Fruit fly (Drosophila melanogaster) whole organism, prepupa: ENCODE results near the gene unc-119.

ENCODE experiments used
- Blimp-1 ChIP-seq: fragments of 200-800 bp; sonication (Bioruptor generic); optimal IDR thresholded peaks from 3 replicates; lab custom pipeline; 2017; ENCODE audit warnings: missing biosample characterization, missing genetic modification characterization, mild to moderate bottlenecking, moderate library complexity, missing genetic modification reagents
- CG10669 ChIP-seq: fragments of 200-800 bp; sonication (Bioruptor generic); optimal IDR thresholded peaks from 3 replicates; lab custom pipeline; 2018; ENCODE audit warnings: missing biosample characterization, mild to moderate bottlenecking, missing genetic modification characterization, moderate library complexity
- CG11294 ChIP-seq: fragments of 200-800 bp; sonication (Bioruptor generic); IDR thresholded peaks from 2 replicates; pipeline ENCODE4 v1.3.6; 2022; ENCODE audit warnings: missing biosample characterization, missing genetic modification characterization
- CG11902 ChIP-seq: fragments of 200-800 bp; sonication (Bioruptor generic); optimal IDR thresholded peaks from 3 replicates; lab custom pipeline; 2016; ENCODE audit warnings: missing biosample characterization, missing genetic modification characterization
- CG15336 ChIP-seq: fragments of 200-800 bp; sonication (Bioruptor generic); IDR thresholded peaks from 2 replicates; pipeline ENCODE4 v1.3.6; 2022; ENCODE audit warnings: missing biosample characterization, missing genetic modification characterization
- CG3032 ChIP-seq: fragments of 200-800 bp; optimal IDR thresholded peaks from 2 replicates; lab custom pipeline; 2019; ENCODE audit warnings: missing biosample characterization, mild to moderate bottlenecking, missing genetic modification characterization, moderate library complexity
- CG31627 ChIP-seq: fragments of 200-800 bp; sonication (Bioruptor generic); optimal IDR thresholded peaks from 3 replicates; lab custom pipeline; 2016; ENCODE audit warnings: missing biosample characterization, missing genetic modification characterization
- CG34406 ChIP-seq: fragments of 200-800 bp; sonication (Bioruptor generic); optimal IDR thresholded peaks from 3 replicates; lab custom pipeline; 2016; ENCODE audit warnings: missing biosample characterization, missing genetic modification characterization
- CG4318 ChIP-seq: fragments of 200-800 bp; sonication (Bioruptor generic); optimal IDR thresholded peaks from 3 replicates; lab custom pipeline; 2017; ENCODE audit warnings: missing biosample characterization, mild to moderate bottlenecking, missing genetic modification characterization
- CG6163 ChIP-seq: fragments of 200-800 bp; sonication (Bioruptor generic); IDR thresholded peaks from 3 replicates; pipeline ENCODE4 v1.3.6; 2022; ENCODE audit warnings: missing biosample characterization, missing genetic modification characterization
- CG6792 ChIP-seq: fragments of 200-800 bp; sonication (Bioruptor generic); optimal IDR thresholded peaks from 3 replicates; lab custom pipeline; 2016; ENCODE audit warnings: missing biosample characterization, missing genetic modification characterization
- CG6808 ChIP-seq: fragments of 200-800 bp; sonication (Bioruptor generic); optimal IDR thresholded peaks from 3 replicates; lab custom pipeline; 2017; ENCODE audit warnings: missing biosample characterization, missing genetic modification characterization, mild to moderate bottlenecking, moderate library complexity, missing genetic modification reagents
- CG6854 ChIP-seq: fragments of 200-800 bp; sonication (Bioruptor generic); optimal IDR thresholded peaks from 2 replicates; lab custom pipeline; 2017; ENCODE audit warnings: missing biosample characterization, mild to moderate bottlenecking, missing genetic modification characterization
- CG7368 ChIP-seq: fragments of 200-800 bp; sonication (Bioruptor generic); optimal IDR thresholded peaks from 3 replicates; lab custom pipeline; 2016; ENCODE audit warnings: missing biosample characterization, missing genetic modification characterization
- CG8119 ChIP-seq: fragments of 200-800 bp; sonication (Bioruptor generic); IDR thresholded peaks from 3 replicates; pipeline ENCODE4 v1.3.6; 2022; ENCODE audit warnings: missing biosample characterization, missing genetic modification characterization
- CG8319 ChIP-seq: fragments of 200-800 bp; sonication (Bioruptor generic); optimal IDR thresholded peaks from 3 replicates; lab custom pipeline; 2016; ENCODE audit warnings: missing biosample characterization, missing genetic modification characterization
- CG9139 ChIP-seq: fragments of 200-800 bp; sonication (Bioruptor generic); optimal IDR thresholded peaks from 3 replicates; lab custom pipeline; 2017; ENCODE audit warnings: missing biosample characterization, mild to moderate bottlenecking, missing genetic modification characterization
- Eip75B ChIP-seq: fragments of 200-800 bp; sonication (Bioruptor generic); optimal IDR thresholded peaks from 3 replicates; lab custom pipeline; 2016; ENCODE audit warnings: missing biosample characterization, missing genetic modification characterization
- Eip78C ChIP-seq: fragments of 200-800 bp; sonication (Bioruptor generic); peaks from one replicate; lab custom pipeline; 2016; ENCODE audit warnings: missing biosample characterization, missing genetic modification characterization
- Ets21C ChIP-seq: fragments of 200-800 bp; sonication (Bioruptor generic); optimal IDR thresholded peaks from 3 replicates; lab custom pipeline; 2016; ENCODE audit warnings: missing biosample characterization, missing genetic modification characterization
- Ets96B ChIP-seq: fragments of 200-800 bp; optimal IDR thresholded peaks from 2 replicates; lab custom pipeline; 2019; ENCODE audit warnings: missing biosample characterization, mild to moderate bottlenecking, missing genetic modification characterization, moderate library complexity
- Gug ChIP-seq: fragments of 200-800 bp; sonication (Bioruptor generic); IDR thresholded peaks from 2 replicates; pipeline ENCODE4 v1.3.6; 2022; ENCODE audit warnings: missing biosample characterization, missing genetic modification characterization
- Hr38 ChIP-seq: sonication (Bioruptor generic); optimal IDR thresholded peaks from 2 replicates; lab custom pipeline; 2016; ENCODE audit warnings: missing biosample characterization, missing genetic modification characterization
- Hr39 ChIP-seq: fragments of 200-800 bp; sonication (Bioruptor generic); optimal IDR thresholded peaks from 2 replicates; lab custom pipeline; 2016; ENCODE audit warnings: missing biosample characterization, missing genetic modification characterization
- Hr4 ChIP-seq: fragments of 200-800 bp; sonication (Bioruptor generic); optimal IDR thresholded peaks from 3 replicates; lab custom pipeline; 2016; ENCODE audit warnings: missing biosample characterization, missing genetic modification characterization
- Lpt ChIP-seq: fragments of 200-800 bp; sonication (Bioruptor generic); optimal IDR thresholded peaks from 3 replicates; lab custom pipeline; 2016; ENCODE audit warnings: missing biosample characterization, missing genetic modification characterization
- Met ChIP-seq: fragments of 200-800 bp; sonication (Bioruptor generic); optimal IDR thresholded peaks from 3 replicates; lab custom pipeline; 2016; ENCODE audit warnings: missing biosample characterization, missing genetic modification characterization
- OdsH ChIP-seq: fragments of 200-800 bp; sonication (Bioruptor generic); optimal IDR thresholded peaks from 3 replicates; lab custom pipeline; 2016; ENCODE audit warnings: missing biosample characterization, missing genetic modification characterization
- Sox102F ChIP-seq: fragments of 200-800 bp; sonication (Bioruptor generic); optimal IDR thresholded peaks from 2 replicates; lab custom pipeline; 2016; ENCODE audit warnings: missing biosample characterization, mild to moderate bottlenecking, missing genetic modification characterization
- Sox14 ChIP-seq: fragments of 200-800 bp; sonication (Bioruptor generic); optimal IDR thresholded peaks from 3 replicates; lab custom pipeline; 2016; ENCODE audit warnings: missing biosample characterization, missing genetic modification characterization
- Sox15 ChIP-seq: fragments of 200-800 bp; sonication (Bioruptor generic); optimal IDR thresholded peaks from 3 replicates; lab custom pipeline; 2016; ENCODE audit warnings: missing biosample characterization, missing genetic modification characterization
- achi ChIP-seq: fragments of 200-800 bp; sonication (Bioruptor generic); optimal IDR thresholded peaks from 3 replicates; lab custom pipeline; 2016; ENCODE audit warnings: missing biosample characterization, missing genetic modification characterization
- acj6 ChIP-seq: fragments of 200-800 bp; sonication (Bioruptor generic); optimal IDR thresholded peaks from 3 replicates; lab custom pipeline; 2016; ENCODE audit warnings: missing biosample characterization, missing genetic modification characterization
- cyc ChIP-seq: fragments of 200-800 bp; sonication (Bioruptor generic); optimal IDR thresholded peaks from 3 replicates; lab custom pipeline; 2016; ENCODE audit warnings: missing biosample characterization, missing genetic modification characterization
- dac ChIP-seq: fragments of 200-800 bp; sonication (Bioruptor generic); optimal IDR thresholded peaks from 2 replicates; lab custom pipeline; 2017; ENCODE audit warnings: missing biosample characterization, mild to moderate bottlenecking, missing genetic modification characterization
- dsx ChIP-seq: fragments of 200-800 bp; optimal IDR thresholded peaks from 3 replicates; lab custom pipeline; 2019; ENCODE audit warnings: missing biosample characterization, mild to moderate bottlenecking, missing genetic modification characterization, moderate library complexity; ENCODE audit not compliant: poor library complexity, severe bottlenecking
- eg ChIP-seq: fragments of 200-800 bp; sonication (Bioruptor generic); IDR thresholded peaks from 3 replicates; pipeline ENCODE4 v1.3.6; 2022; ENCODE audit warnings: missing biosample characterization, missing genetic modification characterization
- fd59A ChIP-seq: fragments of 200-800 bp; sonication (Bioruptor generic); optimal IDR thresholded peaks from 2 replicates; lab custom pipeline; 2017; ENCODE audit warnings: missing biosample characterization, mild to moderate bottlenecking, missing genetic modification characterization, missing genetic modification reagents
- fd85E ChIP-seq: fragments of 200-800 bp; sonication (Bioruptor generic); optimal IDR thresholded peaks from 3 replicates; lab custom pipeline; 2016; ENCODE audit warnings: missing biosample characterization, missing genetic modification characterization
- fkh ChIP-seq: fragments of 200-800 bp; sonication (Bioruptor generic); optimal IDR thresholded peaks from 3 replicates; lab custom pipeline; 2017; ENCODE audit warnings: missing biosample characterization, mild to moderate bottlenecking, missing genetic modification characterization, moderate library complexity
- salr ChIP-seq, 2 experiments: fragments of 200-800 bp; sonication (Bioruptor generic); optimal IDR thresholded peaks; 3 replicates each; lab custom pipeline; 2016 to 2018; ENCODE audit warnings: missing biosample characterization in 2 of 2, missing genetic modification characterization in 2 of 2, mild to moderate bottlenecking in 1 of 2
- spab ChIP-seq: fragments of 200-800 bp; sonication (Bioruptor generic); optimal IDR thresholded peaks from 2 replicates; lab custom pipeline; 2017; ENCODE audit warnings: missing biosample characterization, mild to moderate bottlenecking, missing genetic modification characterization, missing genetic modification reagents
- ss ChIP-seq, 2 experiments: fragments of 200-800 bp; sonication (Bioruptor generic); optimal IDR thresholded peaks; 2 replicates in 1 of 2; 3 replicates in 1 of 2; lab custom pipeline; 2017 to 2018; ENCODE audit warnings: mild to moderate bottlenecking in 2 of 2, missing biosample characterization in 2 of 2, missing genetic modification characterization in 2 of 2, moderate library complexity in 1 of 2
- svp ChIP-seq: fragments of 200-800 bp; sonication (Bioruptor generic); peaks from one replicate; lab custom pipeline; 2016; ENCODE audit warnings: missing biosample characterization, missing genetic modification characterization
- topi ChIP-seq: fragments of 200-800 bp; sonication (Bioruptor generic); optimal IDR thresholded peaks from 3 replicates; lab custom pipeline; 2016; ENCODE audit warnings: missing biosample characterization, missing genetic modification characterization
- vri ChIP-seq: fragments of 200-800 bp; sonication (Bioruptor generic); optimal IDR thresholded peaks from 3 replicates; lab custom pipeline; 2016; ENCODE audit warnings: missing biosample characterization, mild to moderate bottlenecking, missing genetic modification characterization

Gene unc-119

dm6 chrX:7307478-7308200 is 16.5 kb upstream of the unc-119 start, which contains the start of gene brk (continued):
- TF ChIP-seq CG7368 (GFP tag; lab: Kevin White, UChicago), result peak; percentile 36
- TF ChIP-seq, all 60 proteins: peak for 11

dm6 chrX:7306538-7307477 is 15.7 kb upstream of the unc-119 start:
- TF ChIP-seq CG15336, result no peak; the same call in none of the 2 replicates
- peak; percentile 84 for TF ChIP-seq CG11294 (GFP tag; lab: Robert Waterston, UW)
- TF ChIP-seq Sox14, result peak; percentile 91
- peak; percentile 83 for TF ChIP-seq fd59A (GFP tag; lab: Kevin White, UChicago)
- peak; percentile 97 for TF ChIP-seq Eip78C (GFP tag; lab: Kevin White, UChicago)
- TF ChIP-seq dac, result peak; percentile 94
- peak; percentile 92 for TF ChIP-seq CG34406
- TF ChIP-seq CG9139 (GFP tag; lab: Kevin White, UChicago), result peak; percentile 87
- TF ChIP-seq CG8119 (GFP tag; lab: Robert Waterston, UW), result peak; percentile 86
- peak; percentile 91 for TF ChIP-seq CG11902 (GFP tag; lab: Kevin White, UChicago)
- TF ChIP-seq achi (GFP tag; lab: Kevin White, UChicago), result peak; percentile 94
- TF ChIP-seq Ets96B (tag; lab: Kevin White, UChicago), result peak; percentile 89
- peak; percentile 92 for TF ChIP-seq Hr39 (GFP tag; lab: Kevin White, UChicago)
- TF ChIP-seq Blimp-1 (GFP tag; lab: Kevin White, UChicago), result peak; percentile 81
- TF ChIP-seq OdsH (GFP tag; lab: Kevin White, UChicago), result peak; percentile 94
- TF ChIP-seq dsx, result peak; percentile 54
- peak; percentile 37 to 93 for TF ChIP-seq ss (GFP tag; optimal IDR thresholded peaks at IDR 0.05; lab: Kevin White, UChicago)
- TF ChIP-seq vri (GFP tag; lab: Kevin White, UChicago), result peak; percentile 7
- TF ChIP-seq Ets21C (GFP tag; lab: Kevin White, UChicago), result peak; percentile 83
- TF ChIP-seq salr (GFP tag; optimal IDR thresholded peaks at IDR 0.05; lab: Kevin White, UChicago), result peak; percentile 84 to 96
- TF ChIP-seq CG10669 (GFP tag; lab: Kevin White, UChicago), result peak; percentile 94
- TF ChIP-seq Gug (GFP tag; lab: Robert Waterston, UW), result peak; percentile 70
- peak; percentile 85 for TF ChIP-seq CG8319 (GFP tag; lab: Kevin White, UChicago)
- TF ChIP-seq CG6792 (GFP tag; lab: Kevin White, UChicago), result peak; percentile 88
- TF ChIP-seq CG7368 (GFP tag; lab: Kevin White, UChicago), result peak; percentile 58
- peak; percentile 90 for TF ChIP-seq Met
- peak; percentile 90 for TF ChIP-seq cyc (GFP tag; lab: Kevin White, UChicago)
- TF ChIP-seq Sox15 (GFP tag; lab: Kevin White, UChicago), result peak; percentile 94
- TF ChIP-seq topi (GFP tag; lab: Kevin White, UChicago), result peak; percentile 95
- peak; percentile 91 for TF ChIP-seq CG31627 (GFP tag; lab: Kevin White, UChicago)
- TF ChIP-seq CG3032 (tag; lab: Kevin White, UChicago), result peak; percentile 96
- TF ChIP-seq Hr38 (GFP tag; lab: Kevin White, UChicago), result no peak
- TF ChIP-seq CG4318 (GFP tag; lab: Kevin White, UChicago), result peak; percentile 99
- TF ChIP-seq fd85E (GFP tag; lab: Kevin White, UChicago), result no peak
- peak; percentile 93 for TF ChIP-seq acj6
- peak; percentile 88 for TF ChIP-seq Sox102F (GFP tag; lab: Kevin White, UChicago)
- TF ChIP-seq CG6808 (GFP tag; lab: Kevin White, UChicago), result peak; percentile 87
- TF ChIP-seq Lpt (GFP tag; lab: Kevin White, UChicago), result peak; percentile 76
- no peak; the same call in none of the 3 replicates for TF ChIP-seq eg
- TF ChIP-seq Eip75B (GFP tag; lab: Kevin White, UChicago), result peak; percentile 86
- TF ChIP-seq spab (GFP tag; lab: Kevin White, UChicago), result peak; percentile 93
- peak; percentile 92 for TF ChIP-seq svp (GFP tag; lab: Kevin White, UChicago)
- peak; percentile 87 for TF ChIP-seq Hr4 (GFP tag; lab: Kevin White, UChicago)
- peak; percentile 62 for TF ChIP-seq CG6163 (GFP tag; lab: Robert Waterston, UW)
- TF ChIP-seq fkh, result peak; percentile 12
- peak; percentile 87 for TF ChIP-seq CG6854 (GFP tag; lab: Kevin White, UChicago)
